Fruit fly (Drosophila melanogaster): ENCODE measurements around the gene mthl10.

mthl10 gene

DNA sequence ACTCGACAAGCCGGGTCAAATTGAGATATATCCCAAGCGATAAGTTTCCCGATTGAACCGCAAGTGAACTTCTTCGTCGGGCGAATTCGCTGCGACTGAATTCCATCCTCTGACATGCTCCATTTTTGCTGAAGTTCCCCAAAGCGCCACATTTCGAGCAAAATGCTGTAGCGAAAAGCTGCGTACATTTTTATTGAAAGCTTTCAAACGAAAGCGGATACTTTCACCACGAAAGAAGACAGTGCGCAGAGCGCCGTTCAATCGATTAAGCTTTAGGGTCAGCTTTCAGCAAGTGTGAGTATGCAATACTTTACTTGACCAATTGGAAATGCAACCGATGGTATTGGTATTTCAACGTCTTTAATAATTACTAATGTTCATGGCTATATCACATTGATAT lies at the start of gene mthl10:
Gene mthl10, minus strand, starts transcription at position 77 of the 400 bp plus-strand sequence.
- peak; percentile 31 to 51 for TF ChIP-seq CTCF (optimal IDR thresholded peaks at IDR 0.05)
- no peak for TF ChIP-seq CG8478 (optimal IDR thresholded peaks at IDR 0.05)

DNA sequence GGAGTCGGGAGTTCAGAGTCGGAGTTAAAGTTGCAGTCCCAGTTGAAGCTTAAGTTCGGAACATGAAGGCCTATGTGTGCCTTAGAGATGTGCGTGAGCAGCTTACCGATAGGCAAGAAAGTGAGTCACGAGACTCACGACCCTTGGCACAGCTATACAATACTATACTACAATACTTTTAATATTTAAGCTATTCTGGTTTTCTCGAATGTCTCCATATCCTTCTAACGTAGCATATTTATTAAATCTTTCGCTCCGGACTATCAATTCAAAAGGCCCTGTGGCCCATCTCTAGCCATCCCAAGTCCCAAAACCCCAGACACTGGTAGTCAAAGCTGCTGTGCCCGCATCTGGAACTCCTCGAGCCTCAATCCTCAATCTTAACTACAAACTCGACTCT lies 47.5 kb upstream of the mthl10 start:
- TF ChIP-seq CG8478 (optimal IDR thresholded peaks at IDR 0.05), result no peak

DNA sequence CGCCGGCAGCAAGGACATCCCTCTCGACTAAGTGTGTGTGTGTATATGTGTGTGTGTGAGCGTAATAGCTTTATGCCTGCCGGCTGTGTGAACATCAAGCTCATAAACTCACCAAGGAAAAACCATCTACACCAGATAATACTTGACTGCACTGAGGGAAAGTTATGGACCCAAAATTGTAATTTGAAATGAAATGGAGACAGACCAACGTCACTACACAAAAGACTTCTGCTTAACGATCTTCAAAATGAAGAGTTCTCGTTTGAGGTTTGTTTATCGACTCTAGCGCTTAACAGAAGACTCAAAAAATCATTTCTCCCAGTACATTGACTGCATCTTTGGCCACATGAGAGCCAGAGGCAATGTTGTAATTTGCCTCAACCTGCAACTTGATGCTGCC lies 45.4 kb upstream of the mthl10 start:
- TF ChIP-seq CTCF (optimal IDR thresholded peaks at IDR 0.05) (no peak), CG8478 (optimal IDR thresholded peaks at IDR 0.05) (no peak)

DNA sequence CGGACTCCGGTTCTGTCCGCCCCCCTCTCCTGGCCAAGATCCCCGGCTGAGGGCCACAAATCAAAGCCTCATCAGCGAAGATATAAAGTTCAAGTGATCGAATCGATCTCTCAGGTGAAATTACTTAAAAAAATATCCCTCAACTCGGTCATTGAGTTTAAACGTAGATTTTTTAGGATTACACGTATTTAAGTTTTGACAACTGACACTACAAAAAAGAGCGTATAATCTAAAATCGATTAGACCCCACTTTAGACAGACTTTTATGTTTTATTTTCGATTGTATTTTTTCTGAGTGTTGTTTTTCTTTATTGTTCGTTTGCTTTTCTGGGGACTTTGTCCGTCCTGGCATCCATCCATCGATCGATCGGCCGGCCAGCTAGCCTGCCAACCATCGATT lies 42.4 kb upstream of the mthl10 start:
- no peak for TF ChIP-seq CTCF (optimal IDR thresholded peaks at IDR 0.05)
- no peak for TF ChIP-seq CG8478 (optimal IDR thresholded peaks at IDR 0.05)

DNA sequence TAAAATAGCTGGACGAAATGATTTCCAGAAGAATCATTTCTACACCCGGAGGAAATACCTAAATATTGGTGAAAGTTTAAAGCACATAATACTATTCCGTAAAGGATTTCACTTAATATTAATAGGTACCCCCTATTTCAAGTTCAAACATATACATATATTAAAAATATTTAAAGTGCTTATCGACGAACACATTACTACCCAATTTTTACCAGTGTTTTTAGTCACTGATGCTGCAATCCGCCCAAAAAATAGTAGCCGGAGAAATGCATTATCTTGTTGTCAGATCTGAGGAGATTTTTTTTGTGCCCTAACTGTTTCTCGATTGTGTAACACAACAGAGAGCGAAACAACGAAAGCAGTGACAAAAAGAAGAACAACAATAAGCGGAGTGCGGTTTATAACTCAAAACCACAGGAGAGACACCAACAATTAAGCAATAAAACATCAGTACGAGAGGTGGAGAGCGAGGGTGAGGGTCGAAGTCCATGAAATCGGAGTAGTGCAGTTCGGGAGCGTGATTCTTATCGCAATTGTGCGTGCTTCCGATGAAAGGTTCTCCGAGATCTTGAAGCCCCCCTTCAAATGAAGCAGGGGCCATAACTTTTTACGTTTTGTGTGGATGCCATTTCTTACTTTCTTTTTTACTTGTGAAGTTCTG lies 38.3 kb upstream of the mthl10 start:
- TF ChIP-seq CG8478 (optimal IDR thresholded peaks at IDR 0.05), result no peak

DNA sequence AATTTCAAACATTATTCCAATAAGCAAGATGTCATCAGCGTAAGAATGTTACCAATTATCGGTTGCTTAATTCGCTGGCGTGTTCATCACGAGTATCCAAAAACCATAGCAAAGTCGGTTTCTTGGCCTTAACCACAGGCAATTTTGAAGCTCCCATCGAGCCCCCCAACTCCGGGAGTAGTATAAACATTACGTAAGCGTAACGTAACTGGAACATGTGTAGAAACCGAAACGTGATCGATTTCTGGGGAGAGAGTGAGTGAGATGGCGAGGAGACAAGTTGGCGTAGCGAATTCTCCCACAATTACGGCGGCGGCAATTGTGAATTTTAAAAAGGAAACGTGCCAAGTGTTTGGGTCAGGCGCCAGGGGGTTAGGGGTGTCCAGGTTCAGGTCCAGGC lies 36.2 kb upstream of the mthl10 start:
- no peak for TF ChIP-seq CG8478 (optimal IDR thresholded peaks at IDR 0.05)
- no peak for TF ChIP-seq CTCF (optimal IDR thresholded peaks at IDR 0.05)

DNA sequence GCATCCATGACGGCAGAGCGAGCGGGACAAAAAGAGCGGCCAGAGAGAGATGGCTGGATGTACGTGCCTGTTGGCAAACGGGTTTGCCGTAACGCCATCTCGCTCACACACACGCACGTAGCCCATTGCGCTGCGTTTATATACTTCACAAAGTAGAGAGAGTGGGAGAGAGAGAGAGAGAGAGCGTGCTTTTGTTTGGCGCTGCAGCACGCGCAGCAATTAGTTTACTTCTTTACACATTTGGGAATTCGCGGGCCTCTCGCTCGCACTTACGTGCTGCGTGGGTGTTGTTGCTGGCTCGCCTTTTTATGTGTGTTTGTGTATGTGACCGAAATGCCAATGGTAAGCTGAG lies 35.3 kb upstream of the mthl10 start:
- TF ChIP-seq CG8478 (optimal IDR thresholded peaks at IDR 0.05), result peak; percentile 86
- peak; percentile 42 to 77 for TF ChIP-seq CTCF (optimal IDR thresholded peaks at IDR 0.05)

DNA sequence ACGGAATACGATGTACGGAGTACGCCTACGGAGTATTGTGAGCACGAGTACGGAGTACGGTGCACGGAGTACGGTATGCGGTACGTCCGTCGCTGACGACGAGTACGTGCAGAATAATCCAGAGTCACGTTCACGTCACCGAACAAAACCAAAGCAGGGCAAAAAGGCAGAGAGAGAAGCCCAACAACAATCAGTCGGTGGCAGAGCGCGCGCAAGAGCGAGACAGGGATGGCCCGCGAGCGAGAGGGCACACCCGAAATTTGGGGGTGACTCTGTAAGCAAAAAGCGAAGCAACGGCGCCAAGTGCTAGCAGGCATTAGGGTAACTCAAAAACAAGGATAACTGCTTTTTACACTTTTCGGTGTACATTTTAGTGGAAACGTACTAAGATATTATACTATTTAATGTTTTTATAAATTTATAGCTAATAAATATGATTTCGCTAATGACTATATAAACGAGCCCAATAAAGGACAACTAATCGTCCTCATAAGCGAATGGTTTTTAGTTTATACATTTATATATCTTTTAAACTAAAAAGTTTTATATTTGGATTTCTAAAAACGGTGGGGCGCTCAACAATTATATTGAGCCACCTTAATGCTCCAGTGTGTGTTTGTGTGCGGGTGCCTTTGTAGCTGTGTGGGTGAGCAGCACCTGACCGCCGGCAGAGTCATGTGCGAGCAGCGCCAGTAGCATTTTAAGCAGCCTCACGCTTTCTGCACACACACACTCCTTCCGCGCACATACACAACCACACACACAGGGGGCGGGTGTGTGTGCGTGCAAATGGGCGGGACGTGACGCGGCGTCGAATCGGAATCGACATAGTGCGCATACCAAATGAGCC lies 34.7 kb upstream of the mthl10 start:
- no peak for TF ChIP-seq CG8478 (optimal IDR thresholded peaks at IDR 0.05)
- no peak for TF ChIP-seq CTCF (optimal IDR thresholded peaks at IDR 0.05)

DNA sequence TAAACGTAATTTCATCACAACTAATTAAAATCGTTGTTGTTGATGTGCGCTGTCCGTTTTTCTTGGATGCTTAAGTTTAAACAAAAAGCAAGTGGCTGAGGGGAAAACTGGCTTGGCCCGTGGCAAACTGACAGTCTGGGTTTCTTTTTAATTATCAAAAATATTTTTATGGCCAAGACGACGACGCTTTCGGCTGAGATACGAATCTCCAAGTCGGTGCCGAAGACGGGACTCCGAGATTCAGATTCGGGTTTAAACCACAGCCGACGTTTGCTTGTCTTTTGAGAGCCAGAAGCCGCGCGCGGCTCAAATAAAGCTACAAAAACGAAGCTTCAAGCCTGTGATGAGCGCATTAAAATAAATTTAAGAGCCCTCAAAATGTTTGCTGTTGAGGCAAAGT lies 33.0 kb upstream of the mthl10 start:
- no peak for TF ChIP-seq CG8478 (optimal IDR thresholded peaks at IDR 0.05)
- TF ChIP-seq CTCF (optimal IDR thresholded peaks at IDR 0.05), result no peak

DNA sequence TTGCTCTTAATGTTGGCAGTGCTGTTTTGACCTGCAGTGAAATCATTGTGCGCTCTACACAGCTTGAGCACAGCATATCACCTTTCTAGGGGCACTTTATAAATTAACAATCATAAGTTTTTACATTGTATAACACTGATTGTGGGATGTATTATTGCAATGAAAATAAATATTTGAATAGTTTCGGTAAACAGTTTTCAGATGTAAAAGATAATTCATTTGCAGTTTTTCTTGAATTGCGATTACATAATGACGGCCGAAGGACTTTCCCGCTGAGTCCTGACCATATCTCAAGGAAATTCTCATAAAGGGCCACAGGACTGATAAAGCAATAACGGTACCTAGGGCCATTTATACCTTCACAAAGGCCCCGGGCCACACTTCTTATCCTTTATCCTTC lies 31.9 kb upstream of the mthl10 start:
- TF ChIP-seq CTCF (optimal IDR thresholded peaks at IDR 0.05) (no peak), CG8478 (optimal IDR thresholded peaks at IDR 0.05) (no peak)

DNA sequence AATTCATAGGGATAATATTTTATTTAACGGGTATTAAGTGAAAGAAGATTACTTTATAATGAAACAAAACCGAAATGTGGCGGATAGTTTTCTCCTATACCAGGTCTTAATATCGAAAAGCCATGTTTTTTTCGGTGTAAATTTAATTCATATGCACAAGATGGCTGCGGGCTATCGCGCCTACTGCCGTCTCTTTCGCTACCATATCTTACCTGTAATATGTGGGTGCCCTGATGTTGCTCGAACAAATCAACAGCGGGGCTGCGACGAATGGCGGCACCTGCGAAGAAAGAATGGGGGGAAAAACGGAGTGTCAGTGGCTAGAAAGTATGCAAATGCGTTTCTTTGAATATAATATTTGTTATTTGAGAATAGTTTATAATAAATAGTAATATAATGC lies 28.5 kb upstream of the mthl10 start:
- TF ChIP-seq CG8478 (optimal IDR thresholded peaks at IDR 0.05) (no peak), CTCF (optimal IDR thresholded peaks at IDR 0.05) (no peak)

DNA sequence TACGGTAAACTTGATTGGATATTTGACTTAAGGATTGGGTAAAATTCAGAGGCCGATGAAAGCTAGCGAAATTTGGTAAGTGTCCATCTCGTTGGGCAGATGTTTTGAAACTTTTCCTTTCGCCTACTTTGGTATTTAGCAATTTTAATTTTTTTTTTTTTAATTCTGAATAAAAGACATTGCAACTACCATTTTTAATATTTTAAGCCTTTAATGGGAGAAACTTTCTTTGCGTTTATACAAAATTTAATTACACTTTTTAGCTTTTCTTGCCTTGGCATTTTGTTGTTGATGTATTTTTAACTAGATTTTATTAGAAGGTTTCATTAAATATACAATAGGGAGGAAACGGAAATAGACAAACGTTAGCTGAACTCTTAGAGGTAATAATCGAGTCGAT lies 23.6 kb upstream of the mthl10 start, which contains the start of gene CG13884:
Gene CG13884, minus strand, starts transcription at position 101 of the 400 bp plus-strand sequence.
- TF ChIP-seq CG8478 (optimal IDR thresholded peaks at IDR 0.05) (no peak), CTCF (optimal IDR thresholded peaks at IDR 0.05) (no peak)

DNA sequence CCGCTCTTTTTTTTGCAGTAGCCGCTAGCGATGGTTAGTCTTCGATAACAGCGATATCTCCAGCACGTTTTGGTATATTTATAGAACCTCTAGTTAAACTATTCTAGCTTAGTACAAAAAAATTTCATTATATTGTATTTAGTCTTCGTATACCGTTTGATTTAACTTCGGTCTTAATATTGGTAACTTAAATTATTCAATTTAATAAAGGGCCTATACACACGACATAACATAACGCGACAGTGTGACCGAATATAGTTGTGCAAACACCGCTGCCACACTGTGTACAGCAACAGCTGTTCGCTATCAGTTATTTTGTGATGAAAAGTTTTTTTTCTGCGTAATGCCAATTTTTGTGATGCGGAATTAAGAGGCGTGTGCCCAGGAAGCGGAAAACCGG lies 18.5 kb upstream of the mthl10 start, which contains the start of the genes Cdc5 and CG1233:
Gene Cdc5, minus strand, starts transcription at position 183 of the 400 bp plus-strand sequence.
Gene CG1233, plus strand, starts transcription at position 272 of the 400 bp plus-strand sequence.
- TF ChIP-seq CG8478 (optimal IDR thresholded peaks at IDR 0.05) (no peak), CTCF (optimal IDR thresholded peaks at IDR 0.05) (no peak)

DNA sequence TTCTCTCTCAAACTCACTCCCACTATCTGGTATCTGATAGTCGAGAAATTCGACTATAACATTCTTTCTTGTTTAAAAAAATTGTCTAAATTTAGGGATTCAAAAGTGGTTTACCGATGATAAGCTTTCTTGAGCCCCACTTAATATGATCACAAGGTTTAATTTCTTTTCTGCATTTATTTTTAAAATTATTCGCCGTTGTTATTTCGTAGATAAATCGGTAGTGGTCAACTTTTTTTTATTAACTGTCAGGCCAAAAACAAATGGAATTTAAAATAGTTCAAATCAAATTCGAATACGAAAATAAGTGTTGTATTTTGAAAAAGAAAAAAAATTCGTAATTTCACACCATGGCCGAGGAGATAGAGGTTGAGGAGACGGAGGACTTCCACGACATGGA lies 15.0 kb upstream of the mthl10 start, which contains the start of gene Roc1b:
Gene Roc1b, plus strand, starts transcription at position 301 of the 400 bp plus-strand sequence.
- TF ChIP-seq CG8478 (optimal IDR thresholded peaks at IDR 0.05) (no peak), CTCF (optimal IDR thresholded peaks at IDR 0.05) (no peak)

DNA sequence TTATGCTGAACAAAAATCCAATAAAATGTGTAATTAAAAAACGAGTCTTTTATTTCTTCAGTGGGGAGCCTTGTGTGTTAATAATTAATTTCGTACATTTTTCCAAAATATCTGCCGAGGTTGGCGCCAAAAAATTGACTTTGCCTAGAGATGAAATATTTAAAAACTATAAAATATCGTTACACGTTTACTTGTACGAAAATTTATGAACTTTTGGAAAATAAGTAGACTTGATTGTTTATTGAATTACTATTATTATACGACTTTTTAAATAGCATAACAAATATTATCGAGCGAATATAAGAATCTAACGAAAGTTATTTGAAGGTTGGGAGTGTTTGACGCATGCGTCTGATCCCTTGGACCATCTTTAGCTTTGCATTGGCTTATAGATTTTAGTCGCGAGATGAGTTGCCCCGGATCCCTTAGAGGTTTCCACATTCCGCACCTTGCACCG lies 13.3 kb upstream of the mthl10 start, which contains the start of gene CG1231:
Gene CG1231, plus strand, starts transcription at position 407 of the 457 bp plus-strand sequence.
- TF ChIP-seq CG8478 (optimal IDR thresholded peaks at IDR 0.05) (no peak), CTCF (optimal IDR thresholded peaks at IDR 0.05) (no peak)
